Fruit fly (Drosophila melanogaster) whole organism, pupa: ENCODE measurements around the gene Claspin.

ENCODE experiments used
- CG10348 ChIP-seq: fragments of 200-800 bp; sonication (Bioruptor generic); IDR thresholded peaks from 2 replicates; pipeline ENCODE4 v1.3.6; 2022; ENCODE audit warnings: missing biosample characterization, missing genetic modification characterization
- CG12605 ChIP-seq: fragments of 200-800 bp; sonication (Bioruptor generic); IDR thresholded peaks from 2 replicates; pipeline ENCODE4 v1.3.6; 2022; ENCODE audit warnings: missing biosample characterization, missing genetic modification characterization
- CG13204 ChIP-seq: fragments of 200-800 bp; sonication (Bioruptor generic); optimal IDR thresholded peaks from 2 replicates; lab custom pipeline; 2018; ENCODE audit warnings: missing biosample characterization, mild to moderate bottlenecking, missing genetic modification characterization, moderate library complexity
- CG14655 ChIP-seq: fragments of 200-800 bp; sonication (Bioruptor generic); optimal IDR thresholded peaks from 3 replicates; lab custom pipeline; 2017; ENCODE audit warnings: mild to moderate bottlenecking, missing biosample characterization, missing genetic modification reagents, missing genetic modification characterization
- CG15710 ChIP-seq: fragments of 200-800 bp; sonication (Bioruptor generic); optimal IDR thresholded peaks from 2 replicates; lab custom pipeline; 2018; ENCODE audit warnings: missing biosample characterization, mild to moderate bottlenecking, missing genetic modification characterization, moderate library complexity
- CG17806 ChIP-seq: fragments of 200-800 bp; sonication (Bioruptor generic); optimal IDR thresholded peaks from 2 replicates; lab custom pipeline; 2018; ENCODE audit warnings: missing biosample characterization, mild to moderate bottlenecking, missing genetic modification characterization, moderate library complexity
- CG32121 ChIP-seq: fragments of 200-800 bp; sonication (Bioruptor generic); IDR thresholded peaks from 2 replicates; pipeline ENCODE4 v1.3.6; 2022; ENCODE audit warnings: missing biosample characterization, missing genetic modification characterization
- CG34367 ChIP-seq: fragments of 200-800 bp; sonication (Bioruptor generic); optimal IDR thresholded peaks from 2 replicates; lab custom pipeline; 2018; ENCODE audit warnings: missing biosample characterization, mild to moderate bottlenecking, missing genetic modification characterization
- CG4496 ChIP-seq: fragments of 200-800 bp; sonication (Bioruptor generic); IDR thresholded peaks from 3 replicates; pipeline ENCODE4 v1.3.6; 2022; ENCODE audit warnings: missing biosample characterization, missing genetic modification characterization
- CG8159 ChIP-seq: fragments of 200-800 bp; sonication (Bioruptor generic); optimal IDR thresholded peaks from 3 replicates; lab custom pipeline; 2018; ENCODE audit warnings: missing biosample characterization, mild to moderate bottlenecking, missing genetic modification characterization, moderate library complexity
- CG8301 ChIP-seq: fragments of 200-800 bp; sonication (Bioruptor generic); optimal IDR thresholded peaks from 2 replicates; lab custom pipeline; 2018; ENCODE audit warnings: missing biosample characterization, mild to moderate bottlenecking, missing genetic modification characterization
- CG9948 ChIP-seq: fragments of 200-800 bp; sonication (Bioruptor generic); optimal IDR thresholded peaks from 2 replicates; lab custom pipeline; 2018; ENCODE audit warnings: missing biosample characterization, mild to moderate bottlenecking, missing genetic modification characterization, moderate library complexity
- D1 ChIP-seq: fragments of 200-800 bp; sonication (Bioruptor generic); optimal IDR thresholded peaks from 2 replicates; lab custom pipeline; 2018; ENCODE audit warnings: missing biosample characterization, mild to moderate bottlenecking, missing genetic modification characterization, moderate library complexity
- EcR ChIP-seq: fragments of 200-800 bp; sonication (Bioruptor generic); optimal IDR thresholded peaks from 3 replicates; lab custom pipeline; 2019; ENCODE audit warnings: missing biosample characterization, missing genetic modification characterization, mild to moderate bottlenecking, moderate library complexity, missing genetic modification reagents
- Ets98B ChIP-seq: fragments of 200-800 bp; sonication (Bioruptor generic); IDR thresholded peaks from 2 replicates; pipeline ENCODE4 v1.3.6; 2022; ENCODE audit warnings: missing biosample characterization, missing genetic modification characterization
- Pif1A ChIP-seq: fragments of 200-800 bp; sonication (Bioruptor generic); optimal IDR thresholded peaks from 3 replicates; lab custom pipeline; 2016; ENCODE audit warnings: missing biosample characterization, missing genetic modification characterization
- Pif1B ChIP-seq: fragments of 200-800 bp; sonication (Bioruptor generic); optimal IDR thresholded peaks from 3 replicates; lab custom pipeline; 2016; ENCODE audit warnings: missing biosample characterization, missing genetic modification characterization
- Snoo ChIP-seq: fragments of 200-800 bp; sonication (Bioruptor generic); optimal IDR thresholded peaks from 3 replicates; lab custom pipeline; 2017; ENCODE audit warnings: missing biosample characterization, mild to moderate bottlenecking, missing genetic modification characterization, inconsistent platforms
- fd96Ca ChIP-seq: fragments of 200-800 bp; sonication (Bioruptor generic); IDR thresholded peaks from 3 replicates; pipeline ENCODE4 v1.3.6; 2022; ENCODE audit warnings: missing biosample characterization, missing genetic modification characterization
- gl ChIP-seq: fragments of 200-800 bp; sonication (Bioruptor generic); optimal IDR thresholded peaks from 2 replicates; lab custom pipeline; 2018; ENCODE audit warnings: missing biosample characterization, mild to moderate bottlenecking, missing genetic modification characterization
- rn ChIP-seq: fragments of 200-800 bp; sonication (Bioruptor generic); IDR thresholded peaks from 2 replicates; pipeline ENCODE4 v1.3.6; 2022; ENCODE audit warnings: missing biosample characterization, missing genetic modification characterization

Claspin gene

dm6 chr3L:4354898-4355627, 41.8 kb downstream of the Claspin start:
- no peak for TF ChIP-seq CG9948 (tag; lab: Kevin White, UChicago)
- TF ChIP-seq CG10348 = no peak
- TF ChIP-seq EcR (GFP tag; lab: Kevin White, UChicago) = no peak
- no peak for TF ChIP-seq Snoo

dm6 chr3L:4356986-4357385, 43.7 kb downstream of the Claspin start:
- TF ChIP-seq fd96Ca (no peak), Pif1B (GFP tag; lab: Kevin White, UChicago) (no peak), Snoo (no peak), CG10348 (no peak), CG9948 (tag; lab: Kevin White, UChicago) (no peak), CG13204 (GFP tag; lab: Kevin White, UChicago) (no peak)

- no peak for TF ChIP-seq D1 (tag; lab: Kevin White, UChicago)
- TF ChIP-seq Ets98B = no peak
- TF ChIP-seq Pif1B (GFP tag; lab: Kevin White, UChicago) = no peak
- TF ChIP-seq CG12605 (GFP tag; lab: Robert Waterston, UW) = no peak
- TF ChIP-seq CG32121 (GFP tag; lab: Robert Waterston, UW) = no peak
- no peak for TF ChIP-seq Pif1A (GFP tag; lab: Kevin White, UChicago)
Observed at dm6 chr3L:4357705-4358131, 44.4 kb downstream of the Claspin start.

dm6 chr3L:4359688-4360375, 46.5 kb downstream of the Claspin start:
- TF ChIP-seq EcR (GFP tag; lab: Kevin White, UChicago) = peak; percentile 59
- no peak for TF ChIP-seq CG14655 (GFP tag; lab: Kevin White, UChicago)
- TF ChIP-seq fd96Ca = no peak
- TF ChIP-seq rn (GFP tag; lab: Robert Waterston, UW) = no peak
- no peak for TF ChIP-seq Snoo
- TF ChIP-seq CG9948 (tag; lab: Kevin White, UChicago) = no peak
- TF ChIP-seq CG15710 = no peak

- no peak for TF ChIP-seq CG4496 (GFP tag; lab: Robert Waterston, UW)
- TF ChIP-seq CG8159 (tag; lab: Kevin White, UChicago) = no peak
- no peak for TF ChIP-seq CG12605 (GFP tag; lab: Robert Waterston, UW)
- peak; percentile 16 for TF ChIP-seq EcR (GFP tag; lab: Kevin White, UChicago)
- TF ChIP-seq Pif1B (GFP tag; lab: Kevin White, UChicago) = no peak
- no peak for TF ChIP-seq fd96Ca
- TF ChIP-seq CG13204 (GFP tag; lab: Kevin White, UChicago) = peak; percentile 8
- TF ChIP-seq Ets98B = no peak
Observed at dm6 chr3L:4360376-4360703, 47.1 kb downstream of the Claspin start.

dm6 chr3L:4362937-4363336, 49.7 kb downstream of the Claspin start:
- TF ChIP-seq CG15710 (no peak), CG4496 (GFP tag; lab: Robert Waterston, UW) (no peak), gl (tag; lab: Kevin White, UChicago) (no peak), D1 (tag; lab: Kevin White, UChicago) (no peak), CG8301 (tag; lab: Kevin White, UChicago) (no peak), Ets98B (no peak), CG10348 (no peak), CG34367 (tag; lab: Kevin White, UChicago) (no peak), CG8159 (tag; lab: Kevin White, UChicago) (no peak), rn (GFP tag; lab: Robert Waterston, UW) (no peak), CG32121 (GFP tag; lab: Robert Waterston, UW) (no peak), CG14655 (GFP tag; lab: Kevin White, UChicago) (no peak), fd96Ca (no peak), CG13204 (GFP tag; lab: Kevin White, UChicago) (no peak), EcR (GFP tag; lab: Kevin White, UChicago) (no peak), Pif1A (GFP tag; lab: Kevin White, UChicago) (no peak)

- TF ChIP-seq gl (tag; lab: Kevin White, UChicago) (no peak), D1 (tag; lab: Kevin White, UChicago) (no peak), CG12605 (GFP tag; lab: Robert Waterston, UW) (no peak), Pif1A (GFP tag; lab: Kevin White, UChicago) (no peak), Pif1B (GFP tag; lab: Kevin White, UChicago) (no peak), CG17806 (tag; lab: Kevin White, UChicago) (no peak), CG8159 (tag; lab: Kevin White, UChicago) (no peak), CG9948 (tag; lab: Kevin White, UChicago) (no peak), CG13204 (GFP tag; lab: Kevin White, UChicago) (no peak), Snoo (no peak), rn (GFP tag; lab: Robert Waterston, UW) (no peak)
Observed at dm6 chr3L:4363484-4363883, 50.2 kb downstream of the Claspin start.
